Worm (Caenorhabditis elegans): ENCODE data around the gene F10D7.5.
A peak's percentile ranks its signal among the peaks of the same experiment; 100 is the strongest.

F10D7.5 gene

DNA sequence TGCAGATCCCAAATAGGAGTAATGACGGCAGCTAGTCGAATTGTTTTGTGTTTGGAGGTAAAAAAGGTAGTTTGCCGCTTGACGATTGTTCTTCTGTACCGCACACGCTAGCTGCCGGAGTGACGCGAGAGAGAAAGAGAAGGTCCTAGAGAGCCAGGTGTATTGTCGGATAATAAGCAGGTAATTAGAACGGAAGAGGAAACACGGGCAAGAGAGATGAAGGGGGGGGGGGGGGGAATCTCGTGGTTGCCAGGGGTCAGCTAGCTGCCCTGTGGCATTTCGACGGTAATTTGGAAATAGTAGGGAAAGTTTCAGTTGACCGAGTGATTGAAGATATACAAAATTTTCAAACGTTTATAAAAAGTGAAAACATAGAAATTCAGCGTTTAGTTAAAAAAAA is 22.5 kb upstream of the F10D7.5 start, which contains the start of gene crb-1:
crb-1 (minus strand) TSS at position 147 of the 400 bp plus-strand sequence.
- TF ChIP-seq W03F9.2 (tag; optimal IDR thresholded peaks at IDR 0.05) (no peak), dao-5 (tag; optimal IDR thresholded peaks at IDR 0.05) (no peak), him-1 (tag; optimal IDR thresholded peaks at IDR 0.05) (no peak)

ce11 chrX:17412642-17413041 is 21.2 kb upstream of the F10D7.5 start:
- TF ChIP-seq dao-5 (tag; optimal IDR thresholded peaks at IDR 0.05) (no peak), W03F9.2 (tag; optimal IDR thresholded peaks at IDR 0.05) (no peak), him-1 (tag; optimal IDR thresholded peaks at IDR 0.05) (no peak)

DNA sequence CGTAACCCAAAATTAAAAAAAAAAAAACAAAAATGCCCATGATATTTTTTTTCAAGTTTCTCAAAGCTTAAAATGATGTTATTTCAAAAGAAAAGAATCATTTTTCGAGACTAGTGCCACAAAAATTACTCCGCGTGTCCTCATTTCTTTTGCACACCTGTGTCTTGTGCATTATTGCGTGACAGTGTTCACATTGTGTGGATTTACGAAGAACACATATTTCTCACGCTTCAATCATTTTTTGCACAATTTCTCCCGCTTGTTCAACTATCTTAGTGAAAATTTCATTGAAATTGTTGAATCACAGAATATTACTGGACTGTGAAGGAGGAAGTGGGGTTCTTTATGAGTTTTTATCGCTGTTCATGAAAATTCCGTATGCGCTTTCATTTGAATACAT is 17.4 kb upstream of the F10D7.5 start:
- TF ChIP-seq W03F9.2 (tag; optimal IDR thresholded peaks at IDR 0.05) = no peak
- no peak for TF ChIP-seq dao-5 (tag; optimal IDR thresholded peaks at IDR 0.05)
- no peak for TF ChIP-seq him-1 (tag; optimal IDR thresholded peaks at IDR 0.05)

- TF ChIP-seq W03F9.2 (tag; optimal IDR thresholded peaks at IDR 0.05) (no peak), him-1 (tag; optimal IDR thresholded peaks at IDR 0.05) (no peak), dao-5 (tag; optimal IDR thresholded peaks at IDR 0.05) (no peak)
Observed at ce11 chrX:17403058-17403457, 11.6 kb upstream of the F10D7.5 start.

DNA sequence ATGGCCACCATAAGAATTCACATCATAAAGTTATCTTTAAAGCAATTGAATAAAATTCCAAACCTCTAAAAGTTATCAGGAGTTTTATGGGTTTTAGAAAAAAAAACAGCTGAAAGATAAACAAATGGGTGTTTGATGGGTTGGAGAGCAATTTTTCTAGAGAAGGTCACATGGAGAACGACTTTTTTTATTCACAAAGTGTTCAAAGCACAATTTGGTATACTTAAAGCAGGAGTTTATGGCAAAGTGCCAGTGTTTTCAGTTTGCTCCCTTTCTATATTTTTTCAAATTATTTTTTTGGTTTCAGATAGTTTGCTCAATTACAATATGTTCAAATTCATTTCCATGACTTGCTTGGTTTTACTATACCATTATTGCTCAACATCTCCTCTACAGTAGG is 9.8 kb upstream of the F10D7.5 start, which contains the start of gene F11C7.6:
F11C7.6 (plus strand) TSS at position 301 of the 400 bp plus-strand sequence.
- TF ChIP-seq W03F9.2 (tag; optimal IDR thresholded peaks at IDR 0.05) (no peak), him-1 (tag; optimal IDR thresholded peaks at IDR 0.05) (no peak), dao-5 (tag; optimal IDR thresholded peaks at IDR 0.05) (no peak)

- TF ChIP-seq him-1 (tag; optimal IDR thresholded peaks at IDR 0.05) = no peak
- no peak for TF ChIP-seq dao-5 (tag; optimal IDR thresholded peaks at IDR 0.05)
Observed at ce11 chrX:17400425-17400824, 9.0 kb upstream of the F10D7.5 start.

DNA sequence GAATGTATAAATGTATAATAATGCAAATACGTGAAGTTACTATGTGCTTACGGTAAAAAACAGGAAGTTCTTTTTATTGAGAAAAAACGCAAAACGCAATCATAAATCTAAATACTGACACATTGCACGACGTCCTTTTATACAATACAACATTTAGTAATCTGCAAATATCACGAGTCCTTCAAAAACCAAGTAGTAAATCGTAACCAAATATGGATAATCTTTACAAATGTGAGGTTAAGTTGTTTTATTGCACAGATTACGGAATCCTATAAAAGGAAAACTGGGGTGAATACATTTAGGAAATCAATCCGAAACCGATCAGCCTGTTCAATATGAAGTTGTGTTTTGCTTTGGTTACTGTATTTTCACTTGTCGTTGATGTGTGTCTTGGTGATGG is 6.9 kb upstream of the F10D7.5 start, which contains the start of gene F11C7.7:
F11C7.7 (plus strand) TSS at position 301 of the 400 bp plus-strand sequence.
- TF ChIP-seq W03F9.2 (tag; optimal IDR thresholded peaks at IDR 0.05) = no peak
- TF ChIP-seq dao-5 (tag; optimal IDR thresholded peaks at IDR 0.05) = no peak
- no peak for TF ChIP-seq him-1 (tag; optimal IDR thresholded peaks at IDR 0.05)

- no peak for TF ChIP-seq W03F9.2 (tag; optimal IDR thresholded peaks at IDR 0.05)
- TF ChIP-seq him-1 (tag; optimal IDR thresholded peaks at IDR 0.05) = no peak
- no peak for TF ChIP-seq dao-5 (tag; optimal IDR thresholded peaks at IDR 0.05)
Observed at ce11 chrX:17396456-17396855, 5.0 kb upstream of the F10D7.5 start, which contains the start of the genes vap-1 and F11C7.2. vap-1 (minus strand) TSS chrX:17396556. F11C7.2 (plus strand) TSS chrX:17396814.

- TF ChIP-seq W03F9.2 (tag; optimal IDR thresholded peaks at IDR 0.05) = peak; percentile 30
- TF ChIP-seq dao-5 (tag; optimal IDR thresholded peaks at IDR 0.05) = no peak
Observed at ce11 chrX:17392182-17392581, 767 bp upstream of the F10D7.5 start.

ce11 chrX:17390531-17390930 is 884 bp downstream of the F10D7.5 start:
- TF ChIP-seq him-1 (tag; optimal IDR thresholded peaks at IDR 0.05) (no peak), W03F9.2 (tag; optimal IDR thresholded peaks at IDR 0.05) (no peak), dao-5 (tag; optimal IDR thresholded peaks at IDR 0.05) (no peak)

DNA sequence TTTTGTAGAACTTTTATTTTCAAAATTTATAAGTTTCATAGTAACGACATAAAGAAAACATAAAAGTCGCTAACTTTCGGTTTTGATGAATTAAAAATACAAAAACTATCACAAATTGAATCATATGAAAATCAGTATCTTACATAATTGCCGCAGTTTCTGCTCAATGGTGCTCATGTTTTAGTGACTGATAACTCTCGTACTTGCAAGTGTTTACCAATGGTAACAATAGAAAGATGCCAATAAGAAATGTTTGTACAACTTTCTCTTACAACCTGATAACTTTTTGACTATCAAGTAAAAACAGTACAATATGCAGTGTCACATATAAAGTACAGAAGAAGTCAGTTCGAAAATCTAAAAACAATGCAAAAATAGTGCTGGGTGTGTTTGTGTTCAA is 5.3 kb downstream of the F10D7.5 start:
- TF ChIP-seq dao-5 (tag; optimal IDR thresholded peaks at IDR 0.05) (no peak), W03F9.2 (tag; optimal IDR thresholded peaks at IDR 0.05) (no peak)

- no peak for TF ChIP-seq dao-5 (tag; optimal IDR thresholded peaks at IDR 0.05)
- no peak for TF ChIP-seq him-1 (tag; optimal IDR thresholded peaks at IDR 0.05)
- TF ChIP-seq W03F9.2 (tag; optimal IDR thresholded peaks at IDR 0.05) = no peak
Observed at ce11 chrX:17385102-17385501, 6.3 kb downstream of the F10D7.5 start.

- TF ChIP-seq him-1 (tag; optimal IDR thresholded peaks at IDR 0.05) (no peak), W03F9.2 (tag; optimal IDR thresholded peaks at IDR 0.05) (no peak), dao-5 (tag; optimal IDR thresholded peaks at IDR 0.05) (no peak)
Observed at ce11 chrX:17384343-17384742, 7.1 kb downstream of the F10D7.5 start.

DNA sequence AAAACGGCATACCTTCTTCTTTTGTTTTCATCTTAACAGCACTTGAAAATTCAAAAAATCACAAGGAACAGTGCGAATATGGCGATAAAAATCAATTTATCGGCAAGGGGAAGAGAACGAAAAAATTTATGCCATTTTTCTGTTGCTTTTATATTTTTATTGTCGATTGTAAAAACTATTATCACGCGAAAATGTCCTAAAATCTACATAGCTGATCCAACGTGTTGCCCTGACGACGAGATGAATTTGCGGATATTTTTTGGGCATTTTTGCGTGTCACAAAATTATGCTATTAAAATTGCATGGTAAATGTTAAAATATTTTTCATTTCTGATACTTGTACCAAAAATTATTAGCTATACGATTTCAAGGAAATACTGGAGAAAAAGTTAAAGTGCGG is 9.4 kb downstream of the F10D7.5 start, which contains the start of gene F10D7.4:
F10D7.4 (minus strand) TSS at position 101 of the 400 bp plus-strand sequence.
- no peak for TF ChIP-seq W03F9.2 (tag; optimal IDR thresholded peaks at IDR 0.05)
- TF ChIP-seq him-1 (tag; optimal IDR thresholded peaks at IDR 0.05) = no peak
- no peak for TF ChIP-seq dao-5 (tag; optimal IDR thresholded peaks at IDR 0.05)

- TF ChIP-seq dao-5 (tag; optimal IDR thresholded peaks at IDR 0.05) = no peak
- TF ChIP-seq him-1 (tag; optimal IDR thresholded peaks at IDR 0.05) = no peak
- TF ChIP-seq W03F9.2 (tag; optimal IDR thresholded peaks at IDR 0.05) = no peak
Observed at ce11 chrX:17379675-17380074, 11.7 kb downstream of the F10D7.5 start, which contains the start of gene F10D7.10. F10D7.10 (minus strand) TSS chrX:17379775.

Measured in whole organism, L4/young adult.